Worm (Caenorhabditis elegans): ENCODE data around the gene spe-41.

DNA sequence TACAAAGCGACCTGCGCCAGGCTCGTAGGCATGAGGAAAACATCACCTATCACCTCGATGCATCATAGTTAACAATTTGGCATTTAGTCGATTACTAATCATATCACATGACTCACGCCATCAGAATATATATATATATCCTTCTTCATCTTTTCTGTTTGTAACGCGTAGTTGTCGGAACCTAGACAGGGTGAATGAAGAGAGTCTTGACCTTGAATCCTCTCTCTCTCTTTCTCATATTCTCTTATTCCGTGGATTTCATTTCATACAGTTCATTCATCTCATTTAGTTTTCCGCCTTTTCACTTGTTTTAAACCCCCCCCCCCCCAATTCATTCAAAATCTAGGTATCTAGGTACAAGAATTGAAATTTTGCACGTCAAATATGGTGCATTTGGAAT, 36.2 kb upstream of the spe-41 start:
- TF ChIP-seq nhr-237 (tag; optimal IDR thresholded peaks at IDR 0.05) (no peak), snpc-4 (tag; optimal IDR thresholded peaks at IDR 0.05) (no peak), mab-5 (tag; optimal IDR thresholded peaks at IDR 0.05) (no peak), mls-2 (tag; optimal IDR thresholded peaks at IDR 0.05) (no peak), lsy-2 (tag; optimal IDR thresholded peaks at IDR 0.05) (no peak)
